Worm (Caenorhabditis elegans) whole organism, L4/young adult: Measurements from ENCODE around the gene Y69E1A.3.

Experiments
- W03F9.2 ChIP-seq: fragments of 150-350 bp; optimal IDR thresholded peaks from 2 replicates; lab custom pipeline; 2014; ENCODE audit warnings: missing biosample characterization, missing genetic modification characterization
- dao-5 ChIP-seq: sonication (generic microtip); optimal IDR thresholded peaks from 2 replicates; lab custom pipeline; 2016; ENCODE audit warnings: missing genotype, missing genetic modification characterization, moderate library complexity, missing compliant biosample characterization
- him-1 ChIP-seq: sonication (generic microtip); optimal IDR thresholded peaks from 2 replicates; lab custom pipeline; 2016; ENCODE audit warnings: missing genotype, missing genetic modification reagents, missing genetic modification characterization, missing compliant biosample characterization

DNA sequence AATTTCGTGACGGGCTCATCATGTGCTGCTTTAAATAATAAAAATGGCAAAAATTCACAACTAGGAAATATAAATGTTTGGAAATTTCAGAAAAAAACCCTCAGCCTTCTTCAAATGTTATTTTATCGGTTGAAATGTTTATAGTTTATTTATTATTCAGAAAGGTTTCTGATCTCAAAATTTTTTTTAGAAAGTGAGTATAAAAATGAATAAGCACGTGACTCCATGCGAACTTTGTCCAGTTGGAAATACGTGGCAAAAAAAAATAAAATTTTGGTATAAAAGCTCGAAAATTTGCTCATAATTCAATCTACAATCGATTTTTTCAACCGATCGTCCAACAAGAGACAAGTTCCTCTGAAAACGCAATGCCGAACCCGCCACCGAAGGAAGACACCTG is 2.6 kb upstream of the Y69E1A.3 start, which contains the start of gene nsph-3.1:
- TF ChIP-seq W03F9.2 (no peak), dao-5 (tag; lab: Kevin White, UChicago) (no peak), him-1 (tag; lab: Kevin White, UChicago) (no peak)
